Worm (Caenorhabditis elegans): ENCODE results near the gene T04G9.4.

DNA sequence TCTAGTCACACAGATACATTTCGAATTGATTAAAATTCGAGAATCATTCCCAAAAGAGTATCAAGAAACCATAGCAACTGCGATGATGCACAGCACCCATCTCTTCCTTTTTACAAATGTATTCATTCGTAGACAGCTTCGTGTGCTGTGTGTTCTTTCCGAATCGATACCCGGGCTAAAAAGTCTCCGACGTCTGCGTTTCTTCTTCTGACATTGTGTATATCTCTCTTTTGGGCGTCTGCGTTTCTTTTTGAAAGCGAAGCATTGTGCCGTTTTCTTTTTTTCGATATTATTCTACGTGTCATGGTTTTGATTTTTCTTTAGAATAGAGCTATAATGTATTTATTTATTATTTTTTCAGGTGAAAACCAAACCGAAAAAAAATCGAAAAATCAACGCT, 15.7 kb downstream of the T04G9.4 start, which contains the start of gene attf-5:
- TF ChIP-seq ama-1 (optimal IDR thresholded peaks at IDR 0.05) = no peak
- no peak for TF ChIP-seq D1046.2 (GFP tag; IDR thresholded peaks at IDR 0.05)
- TF ChIP-seq R02D3.7 (tag; optimal IDR thresholded peaks at IDR 0.05) = no peak
- TF ChIP-seq ZK546.5 (tag; optimal IDR thresholded peaks at IDR 0.05) = no peak
